Fruit fly (Drosophila melanogaster): ENCODE measurements around the gene ko.

ko gene

DNA sequence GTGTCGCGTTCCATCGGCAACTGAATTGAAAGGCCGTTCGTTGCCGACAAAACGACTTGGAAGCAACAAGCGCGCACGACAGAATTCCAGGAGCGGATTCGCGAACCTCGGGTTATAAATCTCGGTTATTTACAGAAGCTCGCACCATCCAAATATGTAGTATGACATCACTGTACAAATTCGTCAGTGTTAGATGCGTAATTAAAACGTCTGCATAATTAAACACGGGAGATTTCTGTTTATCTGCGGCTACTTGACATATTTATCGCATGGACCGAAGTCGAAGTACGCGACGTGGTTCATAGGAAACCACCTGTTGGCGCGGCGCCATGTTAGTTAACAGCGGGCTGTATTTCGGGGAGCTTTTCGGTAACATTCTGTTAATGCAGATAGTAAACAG is 40.9 kb upstream of the ko start, which contains the start of gene Ac78C (continued):
- TF ChIP-seq CG18476 (GFP tag; optimal IDR thresholded peaks at IDR 0.05) (peak; percentile 70), Ravus (GFP tag; IDR thresholded peaks at IDR 0.05) (peak; percentile 50), Nf-YB (GFP tag; optimal IDR thresholded peaks at IDR 0.05) (no peak), Dp (GFP tag; optimal IDR thresholded peaks at IDR 0.05) (peak; percentile 6), CG3407 (GFP tag; optimal IDR thresholded peaks at IDR 0.05) (peak; percentile 22), CG10147 (GFP tag; optimal IDR thresholded peaks at IDR 0.05) (peak; percentile 90), wdn (GFP tag; IDR thresholded peaks at IDR 0.05) (peak; percentile 90), GATAe (GFP tag; conservative IDR thresholded peaks at IDR 0.05) (peak; percentile 40; the same call in 1 of the 2 replicates), sqz (GFP tag; optimal IDR thresholded peaks at IDR 0.05) (peak; percentile 22), CG34422 (GFP tag; IDR thresholded peaks at IDR 0.05) (peak; percentile 89), odd (GFP tag; optimal IDR thresholded peaks at IDR 0.05) (peak; percentile 73), NC2α (GFP tag; optimal IDR thresholded peaks at IDR 0.05) (peak; percentile 30), CG8089 (GFP tag; optimal IDR thresholded peaks at IDR 0.05) (peak; percentile 77), MESR4 (GFP tag; optimal IDR thresholded peaks at IDR 0.05) (peak; percentile 14), CG12104 (GFP tag; optimal IDR thresholded peaks at IDR 0.05) (peak; percentile 31), CG1603 (tag; optimal IDR thresholded peaks at IDR 0.05) (peak; percentile 87), jigr1 (GFP tag; IDR thresholded peaks at IDR 0.05) (peak; percentile 39; the same call in 1 of the 3 replicates), Jarid2 (GFP tag; optimal IDR thresholded peaks at IDR 0.05) (peak; percentile 64), dmrt11E (tag; optimal IDR thresholded peaks at IDR 0.05) (no peak), CG34224 (GFP tag; IDR thresholded peaks at IDR 0.05; ENCODE audit: partially characterized antibody) (peak; percentile 24; the same call in 1 of the 3 replicates), CG7786 (GFP tag; optimal IDR thresholded peaks at IDR 0.05) (peak; percentile 89), dati (GFP tag; IDR thresholded peaks at IDR 0.05) (no peak), CG12942 (GFP tag; optimal IDR thresholded peaks at IDR 0.05) (peak; percentile 83), klu (GFP tag; IDR thresholded peaks at IDR 0.05) (peak; percentile 66), Atf-2 (GFP tag; optimal IDR thresholded peaks at IDR 0.05) (peak; percentile 79), insv (GFP tag; optimal IDR thresholded peaks at IDR 0.05) (peak in 1 of 2 experiments; percentile 33), CG11560 (tag; IDR thresholded peaks at IDR 0.05) (peak; percentile 45; the same call in 2 of the 3 replicates), Ada2b (GFP tag; IDR thresholded peaks at IDR 0.05) (peak; percentile 90), CrebB (tag; optimal IDR thresholded peaks at IDR 0.05) (peak; percentile 93), CG15269 (tag; optimal IDR thresholded peaks at IDR 0.05) (peak; percentile 91), Hsf (GFP tag; optimal IDR thresholded peaks at IDR 0.05) (peak; percentile 77), gce (GFP tag; IDR thresholded peaks at IDR 0.05) (peak; percentile 83; the same call in 2 of the 3 replicates), btn (GFP tag; optimal IDR thresholded peaks at IDR 0.05) (peak; percentile 77), Rx (GFP tag; IDR thresholded peaks at IDR 0.05) (peak; percentile 68), CG7987 (GFP tag; optimal IDR thresholded peaks at IDR 0.05) (peak; percentile 85), scrt (GFP tag; optimal IDR thresholded peaks at IDR 0.05) (peak; percentile 100), CG1233 (GFP tag; optimal IDR thresholded peaks at IDR 0.05) (peak; percentile 86), CG17385 (GFP tag; optimal IDR thresholded peaks at IDR 0.05) (peak; percentile 71), cas (GFP tag; IDR thresholded peaks at IDR 0.05) (peak; percentile 70), CG8924 (tag; optimal IDR thresholded peaks at IDR 0.05) (no peak), z (GFP tag; IDR thresholded peaks at IDR 0.05) (no peak), HmgZ (tag; optimal IDR thresholded peaks at IDR 0.05) (peak; percentile 96), dmrt99B (tag; optimal IDR thresholded peaks at IDR 0.05) (peak; percentile 84), CG32532 (GFP tag; IDR thresholded peaks at IDR 0.05) (peak; percentile 91), CG2199 (GFP tag; IDR thresholded peaks at IDR 0.05) (peak; percentile 77; the same call in 1 of the 3 replicates), gsb-n (tag; optimal IDR thresholded peaks at IDR 0.05) (no peak), Vsx1 (GFP tag; optimal IDR thresholded peaks at IDR 0.05) (peak; percentile 17), Nf-YC (tag; optimal IDR thresholded peaks at IDR 0.05) (peak; percentile 77), CG18619 (GFP tag; optimal IDR thresholded peaks at IDR 0.05) (peak; percentile 77), CG2120 (GFP tag; optimal IDR thresholded peaks at IDR 0.05) (peak; percentile 95), sug (tag; optimal IDR thresholded peaks at IDR 0.05) (peak; percentile 92)
